Fruit fly (Drosophila melanogaster) whole organism, adult: Measurements from ENCODE around the gene nAChRbeta2.

Experiments
- CG12768 ChIP-seq: fragments of 200-800 bp; sonication (Bioruptor generic); optimal IDR thresholded peaks from 2 replicates; lab custom pipeline; 2017; ENCODE audit warnings: missing biosample characterization, missing genetic modification characterization, mild to moderate bottlenecking, moderate library complexity, missing genetic modification reagents
- CG5204 ChIP-seq: fragments of 200-800 bp; sonication (Bioruptor generic); optimal IDR thresholded peaks from 2 replicates; lab custom pipeline; 2016; ENCODE audit warnings: missing biosample characterization, missing genetic modification characterization
- CG7045 ChIP-seq: fragments of 200-800 bp; sonication (Bioruptor generic); optimal IDR thresholded peaks from 2 replicates; lab custom pipeline; 2017; ENCODE audit warnings: missing biosample characterization, mild to moderate bottlenecking, missing genetic modification characterization
- Clk ChIP-seq: fragments of 200-800 bp; sonication (Bioruptor generic); optimal IDR thresholded peaks from 2 replicates; lab custom pipeline; 2017; ENCODE audit warnings: missing biosample characterization, missing genetic modification characterization
- Hr96 ChIP-seq: fragments of 200-800 bp; sonication (Bioruptor generic); optimal IDR thresholded peaks from 2 replicates; lab custom pipeline; 2016; ENCODE audit warnings: missing biosample characterization, missing genetic modification characterization
- bab1 ChIP-seq: fragments of 200-800 bp; sonication (Bioruptor generic); optimal IDR thresholded peaks from 3 replicates; lab custom pipeline; 2019; ENCODE audit warnings: missing biosample characterization, mild to moderate bottlenecking, missing genetic modification characterization, moderate library complexity
- cic ChIP-seq: fragments of 200-800 bp; sonication (Bioruptor generic); optimal IDR thresholded peaks from 2 replicates; lab custom pipeline; 2017; ENCODE audit warnings: missing biosample characterization, mild to moderate bottlenecking, missing genetic modification characterization, moderate library complexity
- kay ChIP-seq: fragments of 200-800 bp; sonication (Bioruptor generic); peaks from one replicate; lab custom pipeline; 2016; ENCODE audit warnings: missing biosample characterization, missing genetic modification characterization, borderline replicate concordance
- ovo ChIP-seq: fragments of 200-800 bp; sonication (Bioruptor generic); optimal IDR thresholded peaks from 2 replicates; lab custom pipeline; 2016; ENCODE audit warnings: missing biosample characterization, missing genetic modification characterization
- toe ChIP-seq: fragments of 200-800 bp; sonication (Bioruptor generic); optimal IDR thresholded peaks from 2 replicates; lab custom pipeline; 2016; ENCODE audit warnings: missing biosample characterization, missing genetic modification characterization

dm6 chr3R:24555150-24555549 lies 40.2 kb upstream of the nAChRbeta2 start:
- no peak for TF ChIP-seq CG5204 (GFP tag; lab: Kevin White, UChicago)
- no peak for TF ChIP-seq ovo (GFP tag; lab: Kevin White, UChicago)
- TF ChIP-seq Hr96 (GFP tag; lab: Kevin White, UChicago), result no peak
- no peak for TF ChIP-seq cic
- no peak for TF ChIP-seq CG7045 (GFP tag; lab: Kevin White, UChicago)
- TF ChIP-seq CG12768 (GFP tag; lab: Kevin White, UChicago), result no peak
- no peak for TF ChIP-seq toe
- no peak for TF ChIP-seq kay
- no peak for TF ChIP-seq bab1 (GFP tag; lab: Kevin White, UChicago)
- TF ChIP-seq Clk (GFP tag; lab: Kevin White, UChicago), result no peak
